Fruit fly (Drosophila melanogaster): ENCODE measurements around the gene CG9135.

The CG9135 gene

dm6 chr2L:6088371-6089365, 38.1 kb downstream of the CG9135 start (continued):
- TF ChIP-seq Ravus (GFP tag; IDR thresholded peaks at IDR 0.05): no peak
- TF ChIP-seq Xrp1 (GFP tag; IDR thresholded peaks at IDR 0.05): 0 out of 2 replicates have a peak, but pooled peaks have one; percentile 5
- TF ChIP-seq abd-A (tag; optimal IDR thresholded peaks at IDR 0.05): peak; percentile 95
- peak; percentile 39 for TF ChIP-seq CG8281 (tag; optimal IDR thresholded peaks at IDR 0.05)
- no peak for TF ChIP-seq CG18011 (GFP tag; optimal IDR thresholded peaks at IDR 0.05)
- peak; percentile 30 for TF ChIP-seq CG2678 (tag; optimal IDR thresholded peaks at IDR 0.05)
- TF ChIP-seq eyg (GFP tag; optimal IDR thresholded peaks at IDR 0.05): no peak
- TF ChIP-seq CG6272 (GFP tag; IDR thresholded peaks at IDR 0.05): no peak
- TF ChIP-seq CG12104 (GFP tag; optimal IDR thresholded peaks at IDR 0.05): no peak
- no peak for TF ChIP-seq vfl (GFP tag; optimal IDR thresholded peaks at IDR 0.05)
- TF ChIP-seq CG1233 (GFP tag; optimal IDR thresholded peaks at IDR 0.05): peak; percentile 8
- peak; percentile 59; the same call in 1 of the 2 replicates for TF ChIP-seq tna (GFP tag; IDR thresholded peaks at IDR 0.05; ENCODE audit: partially characterized antibody)
- no peak for TF ChIP-seq Six4 (GFP tag; optimal IDR thresholded peaks at IDR 0.05)
- TF ChIP-seq CG1529 (GFP tag; optimal IDR thresholded peaks at IDR 0.05): no peak
- TF ChIP-seq CG11247 (GFP tag; IDR thresholded peaks at IDR 0.05): no peak
- TF ChIP-seq CG2120 (GFP tag; optimal IDR thresholded peaks at IDR 0.05): peak; percentile 68
- TF ChIP-seq Pdp1 (GFP tag; optimal IDR thresholded peaks at IDR 0.05): peak in 1 of 2 experiments; percentile 64
- no peak for TF ChIP-seq CG10654 (GFP tag; optimal IDR thresholded peaks at IDR 0.05)
- TF ChIP-seq CG1024 (GFP tag; IDR thresholded peaks at IDR 0.05): no peak
- TF ChIP-seq CkIIα-i1 (GFP tag; IDR thresholded peaks at IDR 0.05): no peak
- no peak for TF ChIP-seq disco-r (GFP tag; optimal IDR thresholded peaks at IDR 0.05)
- TF ChIP-seq CG30020 (tag; optimal IDR thresholded peaks at IDR 0.05): no peak
- no peak for TF ChIP-seq NC2α (GFP tag; optimal IDR thresholded peaks at IDR 0.05)
- TF ChIP-seq phol (tag; optimal IDR thresholded peaks at IDR 0.05): no peak
- peak; percentile 6 for TF ChIP-seq exex (tag; optimal IDR thresholded peaks at IDR 0.05)
- TF ChIP-seq CG9876 (GFP tag; optimal IDR thresholded peaks at IDR 0.05): no peak
- TF ChIP-seq CG14050 (GFP tag; IDR thresholded peaks at IDR 0.05): no peak; the same call in 2 of the 3 replicates
- TF ChIP-seq Kr (GFP tag; optimal IDR thresholded peaks at IDR 0.05): peak; percentile 65
- TF ChIP-seq CG10979 (tag; optimal IDR thresholded peaks at IDR 0.05): no peak
- TF ChIP-seq CG13296 (GFP tag; optimal IDR thresholded peaks at IDR 0.05): peak; percentile 2
- peak; percentile 49 for TF ChIP-seq Meics (GFP tag; optimal IDR thresholded peaks at IDR 0.05)
- no peak for TF ChIP-seq Fer2 (tag; optimal IDR thresholded peaks at IDR 0.05)
- peak; percentile 0 for TF ChIP-seq CG10209 (GFP tag; optimal IDR thresholded peaks at IDR 0.05)
- peak; percentile 30 for TF ChIP-seq CG17359 (tag; optimal IDR thresholded peaks at IDR 0.05)
- no peak for TF ChIP-seq psq (GFP tag; optimal IDR thresholded peaks at IDR 0.05)
- TF ChIP-seq Sox100B (GFP tag; optimal IDR thresholded peaks at IDR 0.05): peak; percentile 48
- no peak for TF ChIP-seq CG7357 (GFP tag; IDR thresholded peaks at IDR 0.05)
- no peak for TF ChIP-seq mld (GFP tag; IDR thresholded peaks at IDR 0.05; ENCODE audit: partially characterized antibody)
- no peak for TF ChIP-seq Mad (GFP tag; optimal IDR thresholded peaks at IDR 0.05)
- no peak for TF ChIP-seq nau (GFP tag; optimal IDR thresholded peaks at IDR 0.05)
- TF ChIP-seq Camta (GFP tag; optimal IDR thresholded peaks at IDR 0.05): no peak
- TF ChIP-seq lola (GFP tag; optimal IDR thresholded peaks at IDR 0.05): peak in 1 of 3 experiments; percentile 2
- TF ChIP-seq CG17912 (GFP tag; optimal IDR thresholded peaks at IDR 0.05): peak; percentile 43
- TF ChIP-seq CG34422 (GFP tag; IDR thresholded peaks at IDR 0.05): peak; percentile 80; the same call in 2 of the 3 replicates
- TF ChIP-seq dysf (GFP tag; IDR thresholded peaks at IDR 0.05): no peak
- TF ChIP-seq sens-2 (GFP tag; IDR thresholded peaks at IDR 0.05): no peak
- no peak for TF ChIP-seq CG9437 (GFP tag; optimal IDR thresholded peaks at IDR 0.05)
- TF ChIP-seq Dp (GFP tag; optimal IDR thresholded peaks at IDR 0.05): no peak
